Fruit fly (Drosophila melanogaster) whole organism, wandering third instar larva: ENCODE results near the gene CG34283.
A peak's percentile ranks its signal among the peaks of the same experiment; 100 is the strongest.

Experiments used
- Abd-B ChIP-seq: fragments of >200 bp; optimal IDR thresholded peaks from 2 replicates; lab custom pipeline; 2017; ENCODE audit warnings: missing biosample characterization, missing genetic modification characterization
- CG32264 ChIP-seq: fragments of 200-800 bp; sonication (Bioruptor generic); optimal IDR thresholded peaks from 2 replicates; lab custom pipeline; 2016; ENCODE audit warnings: missing biosample characterization, missing genetic modification characterization
- CG9705 ChIP-seq: fragments of 200-800 bp; sonication (Bioruptor generic); optimal IDR thresholded peaks from 2 replicates; lab custom pipeline; 2018; ENCODE audit warnings: missing biosample characterization, mild to moderate bottlenecking, missing genetic modification characterization
- CrebA ChIP-seq: fragments of 200-800 bp; sonication (Bioruptor generic); optimal IDR thresholded peaks from 2 replicates; lab custom pipeline; 2016; ENCODE audit warnings: missing biosample characterization, mild to moderate bottlenecking, missing genetic modification characterization, borderline replicate concordance
- Dfd ChIP-seq: fragments of >200 bp; optimal IDR thresholded peaks from 2 replicates; lab custom pipeline; 2017; ENCODE audit warnings: missing biosample characterization, missing genetic modification characterization
- Dif ChIP-seq: fragments of 200-275, 200-300 bp; sonication (Bioruptor generic); optimal IDR thresholded peaks from 2 replicates; lab custom pipeline; 2018; ENCODE audit warnings: missing biosample characterization, missing genetic modification characterization; ENCODE audit not compliant: partially characterized antibody
- GATAd ChIP-seq: sonication (Bioruptor generic); optimal IDR thresholded peaks from 2 replicates; lab custom pipeline; 2016; ENCODE audit warnings: missing biosample characterization, missing genetic modification characterization
- HLH106 ChIP-seq: fragments of 200-800 bp; optimal IDR thresholded peaks from 3 replicates; lab custom pipeline; 2019; ENCODE audit warnings: missing biosample characterization, mild to moderate bottlenecking, missing genetic modification characterization, moderate library complexity
- Hnf4 ChIP-seq: fragments of 200-800 bp; sonication (Bioruptor generic); optimal IDR thresholded peaks from 2 replicates; lab custom pipeline; 2016; ENCODE audit warnings: missing biosample characterization, mild to moderate bottlenecking, missing genetic modification characterization
- Hr78 ChIP-seq: fragments of >200 bp; optimal IDR thresholded peaks from 2 replicates; lab custom pipeline; 2017; ENCODE audit warnings: missing biosample characterization, missing genetic modification characterization
- Hr83 ChIP-seq: fragments of 200-300 bp; sonication (Bioruptor generic); optimal IDR thresholded peaks from 2 replicates; lab custom pipeline; 2016; ENCODE audit warnings: missing biosample characterization, mild to moderate bottlenecking, missing genetic modification characterization, moderate library complexity; ENCODE audit not compliant: poor library complexity, severe bottlenecking
- Jra ChIP-seq: sonication (Bioruptor generic); optimal IDR thresholded peaks from 2 replicates; lab custom pipeline; 2016; ENCODE audit warnings: missing biosample characterization, missing genetic modification characterization
- Mio ChIP-seq: sonication (Bioruptor generic); optimal IDR thresholded peaks from 2 replicates; lab custom pipeline; 2016; ENCODE audit warnings: missing biosample characterization, missing genetic modification characterization
- Myc ChIP-seq: fragments of >200 bp; optimal IDR thresholded peaks from 2 replicates; lab custom pipeline; 2017
- N ChIP-seq: fragments of >200 bp; optimal IDR thresholded peaks from 2 replicates; lab custom pipeline; 2018; ENCODE audit warnings: missing biosample characterization, missing external identifiers, missing genetic modification characterization
- OdsH ChIP-seq: fragments of 200-800 bp; sonication (Bioruptor generic); optimal IDR thresholded peaks from 2 replicates; lab custom pipeline; 2016; ENCODE audit warnings: missing biosample characterization, mild to moderate bottlenecking, missing genetic modification characterization
- Rel ChIP-seq, 2 experiments: fragments of 200-800 bp; sonication (Bioruptor generic) in 1 of 2; optimal IDR thresholded peaks; 2 replicates in 1 of 2; 3 replicates in 1 of 2; lab custom pipeline; 2016 to 2019; ENCODE audit warnings: mild to moderate bottlenecking in 2 of 2, missing biosample characterization in 2 of 2, missing genetic modification characterization in 2 of 2, moderate library complexity in 1 of 2
- Sp1 ChIP-seq: fragments of 200-800 bp; sonication (Bioruptor generic); optimal IDR thresholded peaks from 3 replicates; lab custom pipeline; 2019; ENCODE audit warnings: missing biosample characterization, mild to moderate bottlenecking, missing genetic modification characterization, moderate library complexity
- Vsx2 ChIP-seq: fragments of 200-300, 225-300 bp; sonication (Bioruptor generic); optimal IDR thresholded peaks from 2 replicates; lab custom pipeline; 2018; ENCODE audit warnings: missing biosample characterization, missing genetic modification characterization; ENCODE audit not compliant: partially characterized antibody
- br ChIP-seq: fragments of 200-800 bp; sonication (Bioruptor generic); optimal IDR thresholded peaks from 2 replicates; lab custom pipeline; 2016; ENCODE audit warnings: missing biosample characterization, missing genetic modification characterization
- brk ChIP-seq: fragments of 200-800 bp; sonication (Bioruptor generic); optimal IDR thresholded peaks from 2 replicates; lab custom pipeline; 2016; ENCODE audit warnings: missing biosample characterization, mild to moderate bottlenecking, missing genetic modification characterization
- dl ChIP-seq, 2 experiments: fragments of 175-275, 200-275 bp in 1 of 2; fragments of 200-275 bp in 1 of 2; sonication (Bioruptor generic); optimal IDR thresholded peaks; lab custom pipeline; 2018; ENCODE audit warnings: mild to moderate bottlenecking in 2 of 2, missing biosample characterization in 2 of 2, missing genetic modification characterization in 2 of 2, moderate library complexity in 2 of 2; ENCODE audit not compliant: partially characterized antibody in 2 of 2, insufficient read depth in 1 of 2
- dmrt93B ChIP-seq: fragments of 200-800 bp; sonication (Bioruptor generic); optimal IDR thresholded peaks from 2 replicates; lab custom pipeline; 2018; ENCODE audit warnings: missing biosample characterization, mild to moderate bottlenecking, missing genetic modification characterization
- dsf ChIP-seq: sonication (Bioruptor generic); optimal IDR thresholded peaks from 2 replicates; lab custom pipeline; 2016; ENCODE audit warnings: missing biosample characterization, missing genetic modification characterization, borderline replicate concordance
- ey ChIP-seq: fragments of 200-800 bp; sonication (Bioruptor generic); optimal IDR thresholded peaks from 2 replicates; lab custom pipeline; 2016; ENCODE audit warnings: missing biosample characterization, missing genetic modification characterization
- foxo ChIP-seq, 2 experiments: fragments of 200-800 bp; sonication (Bioruptor generic); optimal IDR thresholded peaks; 2 replicates in 1 of 2; 3 replicates in 1 of 2; lab custom pipeline; 2016 to 2017; ENCODE audit warnings: missing biosample characterization in 2 of 2, missing genetic modification characterization in 2 of 2
- fru ChIP-seq: fragments of 200-800 bp; sonication (Bioruptor generic); optimal IDR thresholded peaks from 3 replicates; lab custom pipeline; 2016; ENCODE audit warnings: missing biosample characterization, mild to moderate bottlenecking, missing genetic modification characterization
- h ChIP-seq: fragments of 200-800 bp; sonication (Bioruptor generic); optimal IDR thresholded peaks from 3 replicates; lab custom pipeline; 2016; ENCODE audit warnings: missing biosample characterization, mild to moderate bottlenecking, missing genetic modification characterization
- jim ChIP-seq: fragments of 175-275, 200-325 bp; sonication (Bioruptor generic); optimal IDR thresholded peaks from 2 replicates; lab custom pipeline; 2016; ENCODE audit warnings: missing biosample characterization, mild to moderate bottlenecking, missing genetic modification characterization
- lola ChIP-seq: fragments of >200 bp; optimal IDR thresholded peaks from 2 replicates; lab custom pipeline; 2017; ENCODE audit warnings: missing biosample characterization, missing genetic modification characterization
- pan ChIP-seq: fragments of >200 bp; optimal IDR thresholded peaks from 2 replicates; lab custom pipeline; 2017
- psq ChIP-seq: fragments of 200-800 bp; sonication (Bioruptor generic); optimal IDR thresholded peaks from 3 replicates; lab custom pipeline; 2017; ENCODE audit warnings: missing biosample characterization, mild to moderate bottlenecking, missing genetic modification characterization, moderate library complexity
- rgr ChIP-seq: fragments of 200-800 bp; sonication (Bioruptor generic); optimal IDR thresholded peaks from 3 replicates; lab custom pipeline; 2016; ENCODE audit warnings: missing biosample characterization, mild to moderate bottlenecking, missing genetic modification characterization
- sage ChIP-seq: fragments of 200-800 bp; sonication (Bioruptor generic); optimal IDR thresholded peaks from 2 replicates; lab custom pipeline; 2016; ENCODE audit warnings: missing biosample characterization, mild to moderate bottlenecking, missing genetic modification characterization
- sv ChIP-seq: fragments of 200-800 bp; sonication (Bioruptor generic); optimal IDR thresholded peaks from 3 replicates; lab custom pipeline; 2016; ENCODE audit warnings: missing biosample characterization, missing genetic modification characterization
- tai ChIP-seq: sonication (Bioruptor generic); optimal IDR thresholded peaks from 2 replicates; lab custom pipeline; 2016; ENCODE audit warnings: missing biosample characterization, missing genetic modification characterization
- usp ChIP-seq: fragments of >200 bp; optimal IDR thresholded peaks from 2 replicates; lab custom pipeline; 2017; ENCODE audit warnings: missing biosample characterization, missing genetic modification characterization
- woc ChIP-seq: sonication (Bioruptor generic); optimal IDR thresholded peaks from 2 replicates; lab custom pipeline; 2016; ENCODE audit warnings: missing biosample characterization, mild to moderate bottlenecking, missing genetic modification characterization

Gene CG34283

DNA sequence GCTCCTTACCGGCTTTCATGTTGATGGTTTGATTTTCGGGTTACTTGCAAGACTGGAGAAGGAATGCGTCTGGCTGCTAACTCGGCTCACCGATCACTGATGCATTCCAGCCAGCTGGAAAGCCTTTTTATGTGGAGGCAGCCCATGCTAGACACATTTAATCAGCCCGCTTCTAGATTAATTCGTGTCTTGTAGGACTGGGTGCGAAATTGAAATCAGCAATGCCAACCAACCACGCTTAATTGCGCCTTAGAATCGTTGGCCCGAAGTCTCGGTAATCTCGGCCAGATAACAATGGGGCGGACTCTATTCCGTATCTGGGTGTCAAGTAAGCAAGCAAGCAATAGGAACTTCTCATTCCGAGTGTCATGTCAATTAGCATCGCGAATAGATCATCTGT, 3.9 kb upstream of the CG34283 start, which contains the start of gene CG7714:
TSS of gene CG7714 (minus strand) at position 101 of the 400 bp plus-strand sequence.
- no peak for TF ChIP-seq CrebA (GFP tag; lab: Kevin White, UChicago)
- no peak for TF ChIP-seq Rel (GFP tag; optimal IDR thresholded peaks at IDR 0.05; lab: Kevin White, UChicago)
- TF ChIP-seq Rel (tag; optimal IDR thresholded peaks at IDR 0.05; lab: Kevin White, UChicago), result no peak
- TF ChIP-seq sage (GFP tag; lab: Kevin White, UChicago), result no peak
- TF ChIP-seq h (GFP tag; lab: Kevin White, UChicago), result no peak
- TF ChIP-seq tai (GFP tag; lab: Kevin White, UChicago), result no peak
- TF ChIP-seq HLH106, result no peak
- TF ChIP-seq Sp1 (GFP tag; lab: Kevin White, UChicago), result no peak
- TF ChIP-seq N, result no peak
- TF ChIP-seq rgr, result no peak
- no peak for TF ChIP-seq OdsH (GFP tag; lab: Kevin White, UChicago)
- TF ChIP-seq dmrt93B (GFP tag; lab: Kevin White, UChicago), result no peak
- no peak for TF ChIP-seq dl (GFP tag; optimal IDR thresholded peaks at IDR 0.05; lab: Kevin White, UChicago; ENCODE audit: insufficient read depth in 1 of 2, partially characterized antibody in 2 of 2)
- no peak for TF ChIP-seq foxo (GFP tag; optimal IDR thresholded peaks at IDR 0.05; lab: Kevin White, UChicago)
- TF ChIP-seq GATAd, result no peak
- no peak for TF ChIP-seq ey (GFP tag; lab: Kevin White, UChicago)
- TF ChIP-seq Hr83 (GFP tag; lab: Kevin White, UChicago), result no peak
- no peak for TF ChIP-seq dsf (GFP tag; lab: Kevin White, UChicago)
- TF ChIP-seq brk, result no peak
- no peak for TF ChIP-seq fru (GFP tag; lab: Kevin White, UChicago)

DNA sequence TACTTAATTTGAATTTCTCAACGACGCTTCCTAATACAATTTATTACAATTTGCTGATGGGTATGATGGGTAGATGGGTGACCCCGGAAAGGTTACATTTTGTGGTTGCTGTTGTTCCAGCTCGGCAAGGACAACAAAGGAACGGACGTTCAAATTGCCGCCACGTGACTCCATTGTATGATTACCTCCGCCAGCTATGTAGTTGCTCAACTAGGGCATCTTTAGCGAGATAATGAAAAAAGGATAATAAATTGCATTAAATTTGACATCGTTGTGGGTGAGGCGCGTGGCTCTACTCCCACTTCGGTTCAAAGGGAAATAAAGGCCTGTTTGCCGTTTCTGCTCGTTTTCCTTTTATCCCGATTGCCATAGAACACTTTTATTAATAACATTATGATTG, 1.0 kb downstream of the CG34283 start:
- TF ChIP-seq Hr78 (GFP tag; lab: Kevin White, UChicago), result no peak
- TF ChIP-seq CG32264 (GFP tag; lab: Kevin White, UChicago), result no peak
- no peak for TF ChIP-seq CG9705 (GFP tag; lab: Kevin White, UChicago)
- no peak for TF ChIP-seq jim (GFP tag; lab: Kevin White, UChicago)
- no peak for TF ChIP-seq N
- TF ChIP-seq br (GFP tag; lab: Kevin White, UChicago), result no peak
- TF ChIP-seq dsf (GFP tag; lab: Kevin White, UChicago), result no peak
- TF ChIP-seq foxo (GFP tag; optimal IDR thresholded peaks at IDR 0.05; lab: Kevin White, UChicago), result no peak
- no peak for TF ChIP-seq Myc (lab: Kevin White, UChicago)
- no peak for TF ChIP-seq CrebA (GFP tag; lab: Kevin White, UChicago)
- TF ChIP-seq Dif (GFP tag; lab: Kevin White, UChicago), result no peak

DNA sequence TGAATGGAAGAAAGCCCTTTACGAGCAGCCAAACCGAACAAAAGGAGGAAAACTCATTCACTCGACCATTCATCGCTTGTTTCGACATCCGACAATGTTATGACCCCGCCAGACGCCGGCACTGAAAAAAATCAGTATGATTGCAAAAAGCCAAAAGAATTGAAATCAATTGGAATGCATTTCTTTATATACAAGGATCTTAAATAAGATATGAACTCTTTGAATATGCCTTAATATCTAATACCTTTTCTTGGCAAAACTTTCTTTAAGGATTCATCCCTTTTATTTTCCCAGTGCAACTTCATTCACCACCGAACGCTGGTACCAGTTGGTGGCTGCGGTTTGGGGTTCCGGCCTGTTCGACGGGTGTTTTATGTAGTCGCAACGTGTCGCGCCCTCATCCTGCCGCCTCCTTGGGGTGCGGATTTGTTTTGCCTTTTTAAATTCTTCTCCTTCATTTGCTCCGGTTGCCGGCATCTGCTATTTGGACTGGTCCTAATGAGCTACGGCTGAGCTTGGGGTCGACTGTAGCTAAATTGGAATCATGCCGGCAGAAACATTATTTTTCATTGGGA, 2.5 kb downstream of the CG34283 start:
- TF ChIP-seq sv (GFP tag; lab: Kevin White, UChicago) (peak; percentile 80), dsf (GFP tag; lab: Kevin White, UChicago) (no peak), Sp1 (GFP tag; lab: Kevin White, UChicago) (peak; percentile 82), fru (GFP tag; lab: Kevin White, UChicago) (peak; percentile 84), OdsH (GFP tag; lab: Kevin White, UChicago) (peak; percentile 74), usp (GFP tag; lab: Kevin White, UChicago) (no peak), pan (lab: Kevin White, UChicago) (no peak), dl (GFP tag; optimal IDR thresholded peaks at IDR 0.05; lab: Kevin White, UChicago; ENCODE audit: insufficient read depth in 1 of 2, partially characterized antibody in 2 of 2) (no peak), Jra (GFP tag; lab: Kevin White, UChicago) (peak; percentile 54), Dfd (GFP tag; lab: Kevin White, UChicago) (no peak), N (no peak), Hnf4 (GFP tag; lab: Kevin White, UChicago) (peak; percentile 61), CrebA (GFP tag; lab: Kevin White, UChicago) (peak; percentile 11), CG9705 (GFP tag; lab: Kevin White, UChicago) (peak; percentile 59), Myc (lab: Kevin White, UChicago) (no peak), GATAd (no peak), tai (GFP tag; lab: Kevin White, UChicago) (no peak), CG32264 (GFP tag; lab: Kevin White, UChicago) (no peak), Hr78 (GFP tag; lab: Kevin White, UChicago) (no peak), woc (peak; percentile 62), br (GFP tag; lab: Kevin White, UChicago) (peak; percentile 71), brk (peak; percentile 49), Dif (GFP tag; lab: Kevin White, UChicago) (no peak), Mio (GFP tag; lab: Kevin White, UChicago) (no peak), Vsx2 (GFP tag; lab: Kevin White, UChicago) (no peak), foxo (GFP tag; optimal IDR thresholded peaks at IDR 0.05; lab: Kevin White, UChicago) (peak in 1 of 2 experiments; percentile 82), ey (GFP tag; lab: Kevin White, UChicago) (peak; percentile 82), dmrt93B (GFP tag; lab: Kevin White, UChicago) (peak; percentile 39), jim (GFP tag; lab: Kevin White, UChicago) (no peak), HLH106 (peak; percentile 83), psq (GFP tag; lab: Kevin White, UChicago) (peak; percentile 59), sage (GFP tag; lab: Kevin White, UChicago) (peak; percentile 22), Abd-B (no peak), h (GFP tag; lab: Kevin White, UChicago) (peak; percentile 81), rgr (peak; percentile 74), Hr83 (GFP tag; lab: Kevin White, UChicago) (no peak), Rel (GFP tag; optimal IDR thresholded peaks at IDR 0.05; lab: Kevin White, UChicago) (no peak), Rel (tag; optimal IDR thresholded peaks at IDR 0.05; lab: Kevin White, UChicago) (peak; percentile 57), lola (GFP tag; lab: Kevin White, UChicago) (no peak)
- TF ChIP-seq, all 38 proteins: peak for 20
